Worm (Caenorhabditis elegans) whole organism, L4 larva: ENCODE data around the gene cyp-25A1.
A peak's percentile ranks its signal among the peaks of the same experiment; 100 is the strongest.

Source experiments
- D1046.2 ChIP-seq: fragments of 200-800 bp; sonication (Bioruptor generic); IDR thresholded peaks from 2 replicates; pipeline ENCODE4 v1.3.6; 2022; ENCODE audit warnings: missing genetic modification characterization, missing compliant biosample characterization
- F10B5.3 ChIP-seq: sonication (generic microtip); optimal IDR thresholded peaks from 2 replicates; lab custom pipeline; 2016; ENCODE audit warnings: mild to moderate bottlenecking, missing genetic modification characterization, missing compliant biosample characterization
- F26F4.8 ChIP-seq: fragments of 200-800 bp; sonication (Bioruptor generic); conservative IDR thresholded peaks from 2 replicates; pipeline ENCODE4 v1.3.6; 2022; ENCODE audit warnings: missing genetic modification characterization, missing compliant biosample characterization
- F44E2.7 ChIP-seq: fragments of 200-800 bp; sonication (Bioruptor generic); IDR thresholded peaks from 2 replicates; pipeline ENCODE4 v2.1.2; 2022; ENCODE audit warnings: missing genetic modification characterization, missing compliant biosample characterization
- T20F7.1 ChIP-seq: fragments of 200-800 bp; sonication (Bioruptor generic); optimal IDR thresholded peaks from 2 replicates; lab custom pipeline; 2018; ENCODE audit warnings: mild to moderate bottlenecking, missing genetic modification characterization, missing compliant biosample characterization
- Y5F2A.4 ChIP-seq: fragments of 200-800 bp; sonication (Bioruptor generic); optimal IDR thresholded peaks from 2 replicates; lab custom pipeline; 2018; ENCODE audit warnings: mild to moderate bottlenecking, missing genetic modification characterization, missing compliant biosample characterization
- Y75B8A.6 ChIP-seq: fragments of 200-800 bp; sonication (Bioruptor generic); IDR thresholded peaks from 2 replicates; pipeline ENCODE4 v1.3.6; 2022; ENCODE audit warnings: missing genetic modification reagents, missing genetic modification characterization, missing compliant biosample characterization
- ZK337.2 ChIP-seq: fragments of 200-800 bp; sonication (Bioruptor generic); IDR thresholded peaks from 2 replicates; pipeline ENCODE4 v1.3.6; 2022; ENCODE audit warnings: missing genetic modification reagents, missing genetic modification characterization, missing compliant biosample characterization
- ZK546.5 ChIP-seq, 2 experiments: sonication (generic microtip); optimal IDR thresholded peaks; 2 replicates each; lab custom pipeline; 2017; ENCODE audit warnings: missing biosample characterization in 2 of 2, missing genetic modification characterization in 2 of 2
- ceh-32 ChIP-seq: sonication (generic microtip); optimal IDR thresholded peaks from 2 replicates; lab custom pipeline; 2016; ENCODE audit warnings: mild to moderate bottlenecking, missing genetic modification characterization, missing compliant biosample characterization; ENCODE audit not compliant: poor library complexity
- ceh-44 ChIP-seq: fragments of 200-800 bp; sonication (Bioruptor generic); IDR thresholded peaks from 2 replicates; pipeline ENCODE4 v1.3.6; 2022; ENCODE audit warnings: missing genetic modification reagents, missing genetic modification characterization, missing compliant biosample characterization
- ces-1 ChIP-seq: fragments of 150-350 bp; sonication (generic microtip); optimal IDR thresholded peaks from 4 replicates; lab custom pipeline; 2014; ENCODE audit warnings: missing biosample characterization, missing genetic modification reagents, missing genetic modification characterization
- ctbp-1 ChIP-seq: fragments of 200-800 bp; sonication (Bioruptor generic); IDR thresholded peaks from 2 replicates; pipeline ENCODE4 v1.3.6; 2022; ENCODE audit warnings: missing genetic modification reagents, missing genetic modification characterization, missing compliant biosample characterization
- dmd-6 ChIP-seq: fragments of 200-800 bp; sonication (Bioruptor generic); IDR thresholded peaks from 2 replicates; pipeline ENCODE4 v1.3.6; 2022; ENCODE audit warnings: missing genetic modification reagents, missing genetic modification characterization, missing compliant biosample characterization
- dmd-8 ChIP-seq: fragments of 200-800 bp; sonication (Bioruptor generic); IDR thresholded peaks from 2 replicates; pipeline ENCODE4 v1.3.6; 2022; ENCODE audit warnings: missing genetic modification characterization, missing compliant biosample characterization
- dve-1 ChIP-seq: sonication (generic microtip); optimal IDR thresholded peaks from 2 replicates; lab custom pipeline; 2017; ENCODE audit warnings: antibody characterized with exemption, mild to moderate bottlenecking, missing genetic modification characterization, missing compliant biosample characterization; ENCODE audit not compliant: insufficient read depth
- egl-27 ChIP-seq: sonication (generic microtip); optimal IDR thresholded peaks from 3 replicates; lab custom pipeline; 2017; ENCODE audit warnings: missing biosample characterization, missing genetic modification reagents, missing genetic modification characterization
- hif-1 ChIP-seq, 2 experiments: sonication (generic microtip); optimal IDR thresholded peaks; 2 replicates each; lab custom pipeline; 2016 to 2017; ENCODE audit warnings: missing compliant biosample characterization in 2 of 2, missing genetic modification characterization in 2 of 2, missing genetic modification reagents in 2 of 2, missing genotype in 2 of 2, mild to moderate bottlenecking in 1 of 2
- hlh-11 ChIP-seq: fragments of 200-800 bp; sonication (Bioruptor generic); optimal IDR thresholded peaks from 2 replicates; lab custom pipeline; 2018; ENCODE audit warnings: mild to moderate bottlenecking, missing genetic modification characterization, missing compliant biosample characterization
- jun-1 ChIP-seq: fragments of 150-350 bp; optimal IDR thresholded peaks from 2 replicates; lab custom pipeline; 2014; ENCODE audit warnings: missing biosample characterization, missing genetic modification reagents, missing genetic modification characterization
- lin-1 ChIP-seq: fragments of 200-800 bp; sonication (Bioruptor generic); IDR thresholded peaks from 2 replicates; pipeline ENCODE4 v1.3.6; 2022; ENCODE audit warnings: missing genetic modification reagents, missing genetic modification characterization, missing compliant biosample characterization
- lin-38 ChIP-seq: fragments of 200-800 bp; sonication (Bioruptor generic); IDR thresholded peaks from 2 replicates; pipeline ENCODE4 v1.3.6; 2022; ENCODE audit warnings: missing genetic modification reagents, missing genetic modification characterization, missing compliant biosample characterization
- madf-5 ChIP-seq, 2 experiments: fragments of 200-800 bp; sonication (Bioruptor generic); IDR thresholded peaks; 2 replicates each; pipeline ENCODE4 v1.3.6; 2022; ENCODE audit warnings: missing compliant biosample characterization in 2 of 2, missing genetic modification characterization in 2 of 2
- madf-9 ChIP-seq: fragments of 200-800 bp; sonication (Bioruptor generic); conservative IDR thresholded peaks from 2 replicates; pipeline ENCODE4 v1.3.6; 2022; ENCODE audit warnings: missing genetic modification reagents, missing genetic modification characterization, missing compliant biosample characterization
- mdl-1 ChIP-seq, 2 experiments: fragments of 150-350 bp in 1 of 2; sonication (generic microtip) in 1 of 2; optimal IDR thresholded peaks; 2 replicates each; lab custom pipeline; 2014 to 2017; ENCODE audit warnings: missing biosample characterization in 2 of 2, missing genetic modification characterization in 2 of 2
- mes-2 ChIP-seq: sonication (generic microtip); optimal IDR thresholded peaks from 2 replicates; lab custom pipeline; 2016; ENCODE audit warnings: missing genotype, mild to moderate bottlenecking, missing genetic modification characterization, missing compliant biosample characterization; ENCODE audit not compliant: poor library complexity, severe bottlenecking
- nhr-28 ChIP-seq: fragments of 150-350 bp; optimal IDR thresholded peaks from 2 replicates; lab custom pipeline; 2014; ENCODE audit warnings: missing biosample characterization, missing genetic modification characterization
- nhr-42 ChIP-seq: fragments of 200-800 bp; sonication (Bioruptor generic); IDR thresholded peaks from 2 replicates; pipeline ENCODE4 v1.3.6; 2022; ENCODE audit warnings: missing genetic modification characterization, missing compliant biosample characterization
- nhr-6 ChIP-seq: fragments of 150-350 bp; optimal IDR thresholded peaks from 2 replicates; lab custom pipeline; 2014; ENCODE audit warnings: missing biosample characterization, missing genetic modification characterization
- pha-4 ChIP-seq, 2 experiments: fragments of 150-350 bp in 1 of 2; fragments of 200-800 bp in 1 of 2; sonication (Bioruptor generic) in 1 of 2; IDR thresholded peaks in 1 of 2; optimal IDR thresholded peaks in 1 of 2; 2 replicates each; pipeline versions ENCODE4 v1.3.6 to Lab custom; 2014 to 2022; ENCODE audit warnings: missing genetic modification characterization in 2 of 2, missing genetic modification reagents in 2 of 2, missing biosample characterization in 1 of 2, missing compliant biosample characterization in 1 of 2
- php-3 ChIP-seq: fragments of 200-800 bp; sonication (Bioruptor generic); IDR thresholded peaks from 2 replicates; pipeline ENCODE4 v1.3.6; 2022; ENCODE audit warnings: missing genetic modification reagents, missing genetic modification characterization, missing compliant biosample characterization
- pqm-1 ChIP-seq: sonication (generic microtip); optimal IDR thresholded peaks from 2 replicates; lab custom pipeline; 2017; ENCODE audit warnings: missing biosample characterization, missing genetic modification characterization
- saeg-2 ChIP-seq: fragments of 200-800 bp; sonication (Bioruptor generic); IDR thresholded peaks from 2 replicates; pipeline ENCODE4 v1.3.6; 2022; ENCODE audit warnings: missing genetic modification reagents, missing genetic modification characterization, missing compliant biosample characterization
- set-16 ChIP-seq: fragments of 200-800 bp; sonication (Bioruptor generic); IDR thresholded peaks from 2 replicates; pipeline ENCODE4 v1.3.6; 2022; ENCODE audit warnings: missing genetic modification reagents, missing genetic modification characterization, missing compliant biosample characterization
- skn-1 ChIP-seq: fragments of 150-350 bp; optimal IDR thresholded peaks from 2 replicates; lab custom pipeline; 2014; ENCODE audit warnings: missing biosample characterization, missing genetic modification characterization
- snpc-4 ChIP-seq: fragments of 150-350 bp; optimal IDR thresholded peaks from 2 replicates; lab custom pipeline; 2014; ENCODE audit warnings: missing biosample characterization, missing genetic modification characterization
- spr-3 ChIP-seq: fragments of 200-800 bp; sonication (Bioruptor generic); optimal IDR thresholded peaks from 2 replicates; lab custom pipeline; 2018; ENCODE audit warnings: mild to moderate bottlenecking, missing genetic modification characterization, missing compliant biosample characterization
- tra-1 ChIP-seq: fragments of 200-800 bp; sonication (Bioruptor generic); IDR thresholded peaks from 2 replicates; pipeline ENCODE4 v1.3.6; 2022; ENCODE audit warnings: missing genetic modification reagents, missing genetic modification characterization, missing compliant biosample characterization
- unc-39 ChIP-seq: sonication (generic microtip); optimal IDR thresholded peaks from 2 replicates; lab custom pipeline; 2017; ENCODE audit warnings: missing biosample characterization, missing genetic modification characterization
- unc-62 ChIP-seq, 3 experiments: fragments of 150-350 bp in 1 of 3; sonication (generic microtip); optimal IDR thresholded peaks in 2 of 3; peaks in 1 of 3; 1 replicate in 1 of 3; 2 replicates in 2 of 3; lab custom pipeline; 2014 to 2017; ENCODE audit warnings: missing biosample characterization in 3 of 3, missing genetic modification characterization in 3 of 3, missing genetic modification reagents in 3 of 3, missing genotype in 1 of 3
- vab-7 ChIP-seq: fragments of 200-800 bp; sonication (Bioruptor generic); IDR thresholded peaks from 2 replicates; pipeline ENCODE4 v1.3.6; 2022; ENCODE audit warnings: missing genetic modification reagents, missing genetic modification characterization, missing compliant biosample characterization
- zag-1 ChIP-seq: fragments of 150-350 bp; optimal IDR thresholded peaks from 2 replicates; lab custom pipeline; 2014; ENCODE audit warnings: missing biosample characterization, missing genetic modification characterization
- zfp-2 ChIP-seq: sonication (generic microtip); optimal IDR thresholded peaks from 2 replicates; lab custom pipeline; 2016; ENCODE audit warnings: mild to moderate bottlenecking, missing genetic modification characterization, missing compliant biosample characterization
- zfp-3 ChIP-seq: fragments of 200-800 bp; sonication (Bioruptor generic); conservative IDR thresholded peaks from 2 replicates; pipeline ENCODE4 v1.3.6; 2022; ENCODE audit warnings: missing genetic modification reagents, missing genetic modification characterization, missing compliant biosample characterization

The cyp-25A1 gene

ce11 chrIII:3801379-3801894, 31.0 kb upstream of the cyp-25A1 start (continued):
- peak; percentile 96 for TF ChIP-seq ctbp-1 (GFP tag; lab: Robert Waterston, UW)
- no peak for TF ChIP-seq F26F4.8 (GFP tag; lab: Robert Waterston, UW)
- peak; percentile 59 for TF ChIP-seq spr-3 (GFP tag; lab: Kevin White, UChicago)
- TF ChIP-seq D1046.2, result peak; percentile 30; the same call in 1 of the 2 replicates
- no peak for TF ChIP-seq F44E2.7 (GFP tag; lab: Robert Waterston, UW)
- TF ChIP-seq mdl-1 (tag; optimal IDR thresholded peaks at IDR 0.05; lab: Kevin White, UChicago), result peak; percentile 99 to 100
- no peak for TF ChIP-seq pqm-1
- peak; percentile 91 for TF ChIP-seq tra-1 (GFP tag; lab: Robert Waterston, UW)
- TF ChIP-seq Y5F2A.4 (GFP tag; lab: Kevin White, UChicago), result peak; percentile 3
- peak; percentile 91 for TF ChIP-seq dmd-6 (GFP tag; lab: Robert Waterston, UW)
- peak; percentile 90 for TF ChIP-seq nhr-42 (GFP tag; lab: Robert Waterston, UW)
- TF ChIP-seq pha-4 (GFP tag; IDR thresholded peaks at IDR 0.05; lab: Robert Waterston, UW), result peak; percentile 88
- TF ChIP-seq pha-4 (tag; optimal IDR thresholded peaks at IDR 0.05; lab: Kevin White, UChicago), result peak; percentile 14
- TF ChIP-seq Y75B8A.6 (GFP tag; lab: Robert Waterston, UW), result no peak
- TF ChIP-seq ZK337.2, result peak; percentile 23; the same call in 1 of the 2 replicates
- peak; percentile 70 for TF ChIP-seq mes-2
- TF ChIP-seq skn-1 (tag; lab: Kevin White, UChicago), result peak; percentile 26
- peak; percentile 94 for TF ChIP-seq nhr-6 (tag; lab: Kevin White, UChicago)
- TF ChIP-seq ceh-44 (GFP tag; lab: Robert Waterston, UW), result no peak
- TF ChIP-seq php-3 (GFP tag; lab: Robert Waterston, UW), result peak; percentile 72
- TF ChIP-seq egl-27, result peak; percentile 37
- peak in 1 of 2 experiments; percentile 99 for TF ChIP-seq unc-62 (GFP tag; optimal IDR thresholded peaks at IDR 0.05 in 1 of 2; lab: Kevin White, UChicago)
- no peak for TF ChIP-seq unc-62 (tag; optimal IDR thresholded peaks at IDR 0.05; lab: Kevin White, UChicago)
- TF ChIP-seq hif-1 (tag; optimal IDR thresholded peaks at IDR 0.05; lab: Kevin White, UChicago), result peak; percentile 61 to 91
- peak; percentile 82; the same call in 1 of the 2 replicates for TF ChIP-seq saeg-2 (GFP tag; lab: Robert Waterston, UW)
- peak; percentile 87 for TF ChIP-seq set-16 (GFP tag; lab: Robert Waterston, UW)
- TF ChIP-seq hlh-11 (tag; lab: Kevin White, UChicago), result peak; percentile 99
- TF ChIP-seq lin-38 (GFP tag; lab: Robert Waterston, UW), result peak; percentile 71
- peak; percentile 95 for TF ChIP-seq nhr-28
- peak; percentile 73 for TF ChIP-seq T20F7.1 (GFP tag; lab: Kevin White, UChicago)
- TF ChIP-seq dmd-8, result 0 out of 2 replicates have a peak, but pooled peaks have one; percentile 20
- TF ChIP-seq unc-39 (tag; lab: Kevin White, UChicago), result peak; percentile 4
- TF ChIP-seq ceh-32 (tag; lab: Kevin White, UChicago), result peak; percentile 50
- TF ChIP-seq zfp-3 (GFP tag; lab: Robert Waterston, UW), result peak; percentile 74; the same call in 1 of the 2 replicates
- peak; percentile 50 for TF ChIP-seq ces-1
- peak; percentile 36 for TF ChIP-seq lin-1 (GFP tag; lab: Robert Waterston, UW)
- TF ChIP-seq F10B5.3 (tag; lab: Kevin White, UChicago), result peak; percentile 29
- peak; percentile 53; the same call in 1 of the 2 replicates for TF ChIP-seq madf-9 (GFP tag; lab: Robert Waterston, UW)
- peak; percentile 65 for TF ChIP-seq vab-7 (GFP tag; lab: Robert Waterston, UW)
- no peak for TF ChIP-seq madf-5 (GFP tag; IDR thresholded peaks at IDR 0.05; lab: Robert Waterston, UW)
- TF ChIP-seq zfp-2 (tag; lab: Kevin White, UChicago), result peak; percentile 73
- TF ChIP-seq ZK546.5 (tag; optimal IDR thresholded peaks at IDR 0.05; lab: Kevin White, UChicago), result no peak
- TF ChIP-seq dve-1 (tag; lab: Kevin White, UChicago), result peak; percentile 98
- no peak for TF ChIP-seq snpc-4 (tag; lab: Kevin White, UChicago)
- peak; percentile 86 for TF ChIP-seq zag-1
- peak; percentile 83 for TF ChIP-seq jun-1 (tag; lab: Kevin White, UChicago)
- TF ChIP-seq, all 104 proteins: peak for 73
